Fruit fly (Drosophila melanogaster) whole organism, embryonic: Measurements from ENCODE around the gene Charon.

Source experiments
- Abd-B ChIP-seq: fragments of 200-800 bp; sonication (Bioruptor generic); optimal IDR thresholded peaks from 2 replicates; lab custom pipeline; 2018; ENCODE audit warnings: missing biosample characterization, mild to moderate bottlenecking, missing genetic modification characterization, moderate library complexity
- Ada2b ChIP-seq: fragments of 200-800 bp; sonication (Bioruptor generic); IDR thresholded peaks from 2 replicates; pipeline ENCODE4 v1.3.6; 2022; ENCODE audit warnings: missing biosample characterization, missing genetic modification characterization
- Aef1 ChIP-seq: fragments of 200-800 bp; sonication (Bioruptor generic); IDR thresholded peaks from 3 replicates; pipeline ENCODE4 v1.3.6; 2022; ENCODE audit warnings: missing biosample characterization, missing genetic modification characterization
- Asciz ChIP-seq: fragments of 200-800 bp; sonication (Bioruptor generic); optimal IDR thresholded peaks from 2 replicates; lab custom pipeline; 2017; ENCODE audit warnings: missing biosample characterization, mild to moderate bottlenecking, missing genetic modification characterization, missing genetic modification reagents
- B-H1 ChIP-seq: fragments of 200-800 bp; sonication (Bioruptor generic); IDR thresholded peaks from 3 replicates; pipeline ENCODE4 v1.3.6; 2022; ENCODE audit warnings: missing biosample characterization, missing genetic modification characterization
- BEAF-32 ChIP-seq: fragments of 200-800 bp; sonication (Bioruptor generic); optimal IDR thresholded peaks from 3 replicates; lab custom pipeline; 2017; ENCODE audit warnings: missing biosample characterization, missing genetic modification characterization, mild to moderate bottlenecking, moderate library complexity, missing genetic modification reagents
- Blimp-1 ChIP-seq: fragments of 200-800 bp; sonication (Bioruptor generic); optimal IDR thresholded peaks from 3 replicates; lab custom pipeline; 2018; ENCODE audit warnings: missing biosample characterization, missing genetic modification characterization, mild to moderate bottlenecking, moderate library complexity, missing genetic modification reagents
- CG11456 ChIP-seq: fragments of 200-800 bp; sonication (Bioruptor generic); IDR thresholded peaks from 3 replicates; pipeline ENCODE4 v1.3.6; 2022; ENCODE audit warnings: missing biosample characterization, missing genetic modification characterization
- CG12236 ChIP-seq: fragments of 200-800 bp; sonication (Bioruptor generic); optimal IDR thresholded peaks from 2 replicates; lab custom pipeline; 2016; ENCODE audit warnings: missing biosample characterization, missing genetic modification characterization
- CG12769 ChIP-seq: fragments of 200-800 bp; sonication (Bioruptor generic); optimal IDR thresholded peaks from 2 replicates; lab custom pipeline; 2019; ENCODE audit warnings: missing biosample characterization, mild to moderate bottlenecking, missing genetic modification characterization, moderate library complexity
- CG13296 ChIP-seq: fragments of 200-800 bp; sonication (Bioruptor generic); optimal IDR thresholded peaks from 3 replicates; lab custom pipeline; 2018; ENCODE audit warnings: missing biosample characterization, mild to moderate bottlenecking, missing genetic modification characterization
- CG14050 ChIP-seq: fragments of 200-800 bp; sonication (Bioruptor generic); IDR thresholded peaks from 3 replicates; pipeline ENCODE4 v1.3.6; 2022; ENCODE audit warnings: missing biosample characterization, missing genetic modification characterization
- CG18011 ChIP-seq: fragments of 200-800 bp; sonication (Bioruptor generic); optimal IDR thresholded peaks from 2 replicates; lab custom pipeline; 2017; ENCODE audit warnings: missing biosample characterization, missing genetic modification characterization, mild to moderate bottlenecking, moderate library complexity, missing genotype
- CG18262 ChIP-seq: fragments of 200-800 bp; optimal IDR thresholded peaks from 3 replicates; lab custom pipeline; 2019; ENCODE audit warnings: missing biosample characterization, mild to moderate bottlenecking, missing genetic modification characterization, moderate library complexity
- CG18764 ChIP-seq: fragments of 200-800 bp; sonication (Bioruptor generic); optimal IDR thresholded peaks from 3 replicates; lab custom pipeline; 2016; ENCODE audit warnings: missing biosample characterization, missing genetic modification characterization
- CG2129 ChIP-seq: fragments of 200-800 bp; sonication (Bioruptor generic); IDR thresholded peaks from 2 replicates; pipeline ENCODE4 v1.3.6; 2022; ENCODE audit warnings: missing biosample characterization, missing genetic modification characterization; ENCODE audit not compliant: partially characterized antibody
- CG30431 ChIP-seq: fragments of 200-800 bp; sonication (Bioruptor generic); optimal IDR thresholded peaks from 2 replicates; lab custom pipeline; 2017; ENCODE audit warnings: missing biosample characterization, missing genetic modification characterization
- CG32772 ChIP-seq: fragments of 200-800 bp; sonication (Bioruptor generic); IDR thresholded peaks from 2 replicates; pipeline ENCODE4 v1.3.6; 2022; ENCODE audit warnings: missing biosample characterization, missing genetic modification characterization
- CG3407 ChIP-seq: fragments of 200-800 bp; sonication (Bioruptor generic); optimal IDR thresholded peaks from 2 replicates; lab custom pipeline; 2018; ENCODE audit warnings: missing biosample characterization, mild to moderate bottlenecking, missing genetic modification characterization
- CG3847 ChIP-seq: fragments of 200-800 bp; sonication (Bioruptor generic); IDR thresholded peaks from 2 replicates; pipeline ENCODE4 v1.3.6; 2022; ENCODE audit warnings: missing biosample characterization, missing genetic modification characterization
- CG4424 ChIP-seq: fragments of 200-800 bp; sonication (Bioruptor generic); optimal IDR thresholded peaks from 3 replicates; lab custom pipeline; 2016; ENCODE audit warnings: missing biosample characterization, missing genetic modification characterization
- CG6254 ChIP-seq: fragments of 200-800 bp; sonication (Bioruptor generic); optimal IDR thresholded peaks from 3 replicates; lab custom pipeline; 2017; ENCODE audit warnings: mild to moderate bottlenecking, missing biosample characterization, missing genetic modification reagents, missing genetic modification characterization
- CG7786 ChIP-seq: fragments of 200-800 bp; sonication (Bioruptor generic); optimal IDR thresholded peaks from 2 replicates; lab custom pipeline; 2016; ENCODE audit warnings: missing biosample characterization, missing genetic modification characterization
- CG8924 ChIP-seq: fragments of 200-800 bp; optimal IDR thresholded peaks from 3 replicates; lab custom pipeline; 2019; ENCODE audit warnings: missing biosample characterization, mild to moderate bottlenecking, missing genetic modification characterization, moderate library complexity
- CG9817 ChIP-seq: fragments of 200-800 bp; sonication (Bioruptor generic); optimal IDR thresholded peaks from 2 replicates; lab custom pipeline; 2018; ENCODE audit warnings: missing biosample characterization, mild to moderate bottlenecking, missing genetic modification characterization, moderate library complexity
- Chrac-16 ChIP-seq: fragments of 200-800 bp; sonication (Bioruptor generic); optimal IDR thresholded peaks from 3 replicates; lab custom pipeline; 2016; ENCODE audit warnings: missing biosample characterization, missing genetic modification characterization
- Doc3 ChIP-seq: fragments of 200-800 bp; sonication (Bioruptor generic); IDR thresholded peaks from 3 replicates; pipeline ENCODE4 v1.3.6; 2022; ENCODE audit warnings: missing biosample characterization, missing genetic modification characterization; ENCODE audit not compliant: partially characterized antibody
- Ets97D ChIP-seq: fragments of 200-800 bp; sonication (Bioruptor generic); optimal IDR thresholded peaks from 3 replicates; lab custom pipeline; 2016; ENCODE audit warnings: missing biosample characterization, missing genetic modification characterization
- Fer3 ChIP-seq: fragments of 200-800 bp; sonication (Bioruptor generic); optimal IDR thresholded peaks from 2 replicates; lab custom pipeline; 2018; ENCODE audit warnings: missing biosample characterization, mild to moderate bottlenecking, missing genetic modification characterization, moderate library complexity
- Hr51 ChIP-seq, 2 experiments: fragments of 200-800 bp; sonication (Bioruptor generic); optimal IDR thresholded peaks; 2 replicates in 1 of 2; 3 replicates in 1 of 2; lab custom pipeline; 2016 to 2018; ENCODE audit warnings: missing biosample characterization in 2 of 2, missing genetic modification characterization in 2 of 2, mild to moderate bottlenecking in 1 of 2, moderate library complexity in 1 of 2
- Myb ChIP-seq: fragments of 200-800 bp; sonication (Bioruptor generic); optimal IDR thresholded peaks from 2 replicates; lab custom pipeline; 2016; ENCODE audit warnings: missing biosample characterization, missing genetic modification characterization
- Ravus ChIP-seq: fragments of 200-800 bp; sonication (Bioruptor generic); IDR thresholded peaks from 2 replicates; pipeline ENCODE4 v1.3.6; 2022; ENCODE audit warnings: missing biosample characterization, missing genetic modification characterization
- Sox100B ChIP-seq: fragments of 200-800 bp; sonication (Bioruptor generic); optimal IDR thresholded peaks from 3 replicates; lab custom pipeline; 2018; ENCODE audit warnings: missing biosample characterization, mild to moderate bottlenecking, missing genetic modification characterization
- ara ChIP-seq: fragments of 200-800 bp; sonication (Bioruptor generic); IDR thresholded peaks from 2 replicates; pipeline ENCODE4 v1.3.6; 2022; ENCODE audit warnings: missing biosample characterization, missing genetic modification characterization
- esg ChIP-seq: fragments of 200-800 bp; sonication (Bioruptor generic); conservative IDR thresholded peaks from 2 replicates; pipeline ENCODE4 v1.3.6; 2022; ENCODE audit warnings: missing biosample characterization, missing genetic modification characterization
- ind ChIP-seq: fragments of 200-800 bp; sonication (Bioruptor generic); optimal IDR thresholded peaks from 3 replicates; lab custom pipeline; 2016; ENCODE audit warnings: missing biosample characterization, missing genetic modification characterization
- lilli ChIP-seq: fragments of 200-800 bp; sonication (Bioruptor generic); optimal IDR thresholded peaks from 3 replicates; lab custom pipeline; 2016; ENCODE audit warnings: missing biosample characterization, missing genetic modification characterization
- lov ChIP-seq, 2 experiments: fragments of 200-800 bp in 1 of 2; fragments of >200 bp in 1 of 2; sonication (Bioruptor generic) in 1 of 2; IDR thresholded peaks in 1 of 2; optimal IDR thresholded peaks in 1 of 2; 2 replicates in 1 of 2; 3 replicates in 1 of 2; pipeline versions ENCODE4 v1.3.6 to Lab custom; 2017 to 2022; ENCODE audit warnings: missing biosample characterization in 1 of 2, missing genetic modification characterization in 1 of 2
- mam ChIP-seq: fragments of 200-800 bp; sonication (Bioruptor generic); optimal IDR thresholded peaks from 3 replicates; lab custom pipeline; 2016; ENCODE audit warnings: missing biosample characterization, missing genetic modification characterization
- nerfin-1 ChIP-seq: fragments of 200-800 bp; sonication (Bioruptor generic); optimal IDR thresholded peaks from 3 replicates; lab custom pipeline; 2019; ENCODE audit warnings: missing biosample characterization, mild to moderate bottlenecking, missing genetic modification characterization, moderate library complexity
- pan ChIP-seq, 4 experiments: fragments of >200 bp in 3 of 4; fragments of 200-800 bp in 1 of 4; sonication (Bioruptor generic) in 1 of 4; optimal IDR thresholded peaks in 3 of 4; IDR thresholded peaks in 1 of 4; 2 replicates each; pipeline versions ENCODE4 v1.3.6 to Lab custom; 2017 to 2022; ENCODE audit warnings: missing biosample characterization in 2 of 4, missing genetic modification characterization in 2 of 4, mixed read lengths in 1 of 4
- phol ChIP-seq: fragments of 200-800 bp; sonication (Bioruptor generic); optimal IDR thresholded peaks from 3 replicates; lab custom pipeline; 2018; ENCODE audit warnings: missing biosample characterization, mild to moderate bottlenecking, missing genetic modification characterization, moderate library complexity
- row ChIP-seq: fragments of 200-800 bp; sonication (Bioruptor generic); IDR thresholded peaks from 3 replicates; pipeline ENCODE4 v1.3.6; 2022; ENCODE audit warnings: missing biosample characterization, missing genetic modification characterization
- ttk ChIP-seq: fragments of 200-800 bp; sonication (Bioruptor generic); IDR thresholded peaks from 2 replicates; pipeline ENCODE4 v2.1.2; 2022; ENCODE audit warnings: missing biosample characterization, missing genetic modification characterization
- unpg ChIP-seq: fragments of 200-800 bp; sonication (Bioruptor generic); optimal IDR thresholded peaks from 3 replicates; lab custom pipeline; 2018; ENCODE audit warnings: missing biosample characterization, mild to moderate bottlenecking, missing genetic modification characterization, moderate library complexity
- wdn ChIP-seq: fragments of 200-800 bp; sonication (Bioruptor generic); IDR thresholded peaks from 2 replicates; pipeline ENCODE4 v1.3.6; 2022; ENCODE audit warnings: missing biosample characterization, missing genetic modification characterization
- zfh1 ChIP-seq: fragments of 200-800 bp; sonication (Bioruptor generic); IDR thresholded peaks from 3 replicates; pipeline ENCODE4 v1.3.6; 2022; ENCODE audit warnings: missing biosample characterization, missing genetic modification characterization

Gene Charon

DNA sequence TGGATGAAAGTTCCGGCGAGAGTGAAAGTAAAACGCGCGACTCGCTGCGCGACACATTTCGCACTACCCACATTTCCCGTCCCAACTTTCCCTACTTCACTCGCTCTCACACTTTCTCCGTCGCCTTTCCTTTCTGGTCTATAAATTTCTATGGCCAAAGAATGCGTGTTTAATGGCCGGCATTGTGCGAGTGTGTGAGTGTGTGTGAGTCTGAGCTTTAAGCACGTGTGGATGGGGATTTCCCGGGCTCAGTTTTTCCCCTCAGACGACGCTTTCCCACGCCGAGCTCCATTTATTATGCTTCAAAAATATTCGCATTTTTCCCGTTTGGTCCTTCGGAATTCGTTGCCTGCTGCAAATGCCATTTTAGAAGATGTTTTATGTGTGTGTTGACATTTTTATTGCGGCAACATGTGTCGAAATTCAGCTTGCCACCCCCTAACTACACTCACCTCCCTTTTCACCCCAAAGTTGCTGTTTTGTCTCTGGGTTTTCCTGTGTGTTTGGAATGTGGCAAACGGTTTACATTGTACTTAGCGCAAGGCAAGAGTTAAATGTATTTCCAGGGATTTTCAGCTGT, 44.5 kb upstream of the Charon start (continued):
- TF ChIP-seq Ets97D (GFP tag; lab: Kevin White, UChicago) (no peak), Asciz (GFP tag; lab: Kevin White, UChicago) (no peak), CG30431 (GFP tag; lab: Kevin White, UChicago) (no peak), row (no peak), Doc3 (GFP tag; lab: Robert Waterston, UW) (no peak), phol (tag; lab: Kevin White, UChicago) (no peak), CG18764 (no peak), CG7786 (GFP tag; lab: Kevin White, UChicago) (no peak), Sox100B (GFP tag; lab: Kevin White, UChicago) (no peak), BEAF-32 (GFP tag; lab: Kevin White, UChicago) (no peak)
- TF ChIP-seq, all 482 proteins: peak for 4

DNA sequence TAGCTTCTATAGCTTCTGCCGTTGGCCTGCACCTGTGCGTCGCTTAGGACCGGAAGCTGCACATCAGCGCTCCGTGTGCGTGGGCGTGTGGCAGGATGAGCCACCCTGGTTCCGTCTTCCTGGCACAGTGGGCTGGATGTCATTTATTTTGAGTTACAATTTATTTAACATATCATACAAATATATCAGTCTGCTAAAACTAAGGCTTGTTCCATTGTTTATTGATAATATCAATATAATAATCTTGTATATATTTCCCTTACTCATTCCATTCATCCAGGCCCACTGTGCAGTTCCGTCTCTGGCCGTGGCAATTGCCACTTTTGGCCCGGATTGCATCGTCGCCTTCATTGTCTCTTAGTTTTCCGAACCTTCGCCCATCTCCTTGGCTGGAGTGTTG, 41.9 kb upstream of the Charon start:
- TF ChIP-seq CG3407 (GFP tag; lab: Kevin White, UChicago) (peak; percentile 16), lov (optimal IDR thresholded peaks at IDR 0.05; lab: Kevin White, UChicago) (no peak), lov (GFP tag; IDR thresholded peaks at IDR 0.05; lab: Robert Waterston, UW) (no peak), Myb (no peak), CG32772 (peak; percentile 34; the same call in 1 of the 2 replicates), CG18011 (no peak), CG3847 (GFP tag; lab: Robert Waterston, UW) (no peak), CG18262 (tag; lab: Kevin White, UChicago) (peak; percentile 34), unpg (GFP tag; lab: Kevin White, UChicago) (peak; percentile 51), CG2129 (GFP tag; lab: Robert Waterston, UW) (no peak), CG6254 (peak; percentile 22), esg (GFP tag; lab: Robert Waterston, UW) (peak; percentile 55; the same call in 1 of the 2 replicates), Chrac-16 (peak; percentile 18), ara (no peak; the same call in 1 of the 2 replicates), pan (optimal IDR thresholded peaks at IDR 0.05; lab: Kevin White, UChicago) (no peak), pan (GFP tag; optimal IDR thresholded peaks at IDR 0.05 in 1 of 2, IDR thresholded peaks at IDR 0.05 in 1 of 2) (peak in 1 of 2 experiments; percentile 69), lilli (GFP tag; lab: Kevin White, UChicago) (peak; percentile 28), CG14050 (GFP tag; lab: Robert Waterston, UW) (peak; percentile 22; the same call in 1 of the 3 replicates), nerfin-1 (tag; lab: Kevin White, UChicago) (no peak), CG12236 (GFP tag; lab: Kevin White, UChicago) (no peak), Blimp-1 (GFP tag; lab: Kevin White, UChicago) (peak; percentile 53), CG13296 (peak; percentile 17), CG8924 (tag; lab: Kevin White, UChicago) (peak; percentile 36), Ada2b (GFP tag; lab: Robert Waterston, UW) (peak; percentile 61), CG4424 (GFP tag; lab: Kevin White, UChicago) (peak; percentile 40), ttk (GFP tag; lab: Robert Waterston, UW) (peak; percentile 49), Abd-B (GFP tag; lab: Kevin White, UChicago) (no peak), B-H1 (GFP tag; lab: Robert Waterston, UW) (peak; percentile 57), zfh1 (GFP tag; lab: Robert Waterston, UW) (peak; percentile 57; the same call in 2 of the 3 replicates), Hr51 (GFP tag; optimal IDR thresholded peaks at IDR 0.05; lab: Kevin White, UChicago) (peak in 1 of 2 experiments; percentile 50), CG9817 (tag; lab: Kevin White, UChicago) (peak; percentile 12), CG11456 (GFP tag; lab: Robert Waterston, UW) (no peak), ind (GFP tag; lab: Kevin White, UChicago) (peak; percentile 22), Fer3 (tag; lab: Kevin White, UChicago) (peak; percentile 36), Ravus (no peak), CG12769 (tag; lab: Kevin White, UChicago) (peak; percentile 15), mam (GFP tag; lab: Kevin White, UChicago) (no peak), wdn (0 out of 2 replicates have a peak, but pooled peaks have one; percentile 25), Aef1 (GFP tag; lab: Robert Waterston, UW) (peak; percentile 49)
